Worm (Caenorhabditis elegans) whole organism, young adult: ENCODE data around the gene EEED8.2.

Source experiments
- B0035.1 ChIP-seq: sonication (generic microtip); optimal IDR thresholded peaks from 2 replicates; lab custom pipeline; 2016; ENCODE audit warnings: missing genetic modification characterization, mild to moderate bottlenecking, missing compliant biosample characterization, missing genotype, missing genetic modification reagents
- B0261.1 ChIP-seq: sonication (generic microtip); optimal IDR thresholded peaks from 2 replicates; lab custom pipeline; 2016; ENCODE audit warnings: mild to moderate bottlenecking, missing genetic modification characterization, moderate library complexity, missing compliant biosample characterization
- D2030.7 ChIP-seq: fragments of 200-800 bp; sonication (Bioruptor generic); IDR thresholded peaks from 2 replicates; pipeline ENCODE4 v1.3.6; 2022; ENCODE audit warnings: missing genetic modification reagents, missing genetic modification characterization, missing compliant biosample characterization
- F10E7.11 ChIP-seq: sonication (generic microtip); optimal IDR thresholded peaks from 2 replicates; lab custom pipeline; 2017; ENCODE audit warnings: mild to moderate bottlenecking, missing genetic modification characterization, moderate library complexity, missing compliant biosample characterization
- F33H1.4 ChIP-seq: fragments of 200-800 bp; sonication (Bioruptor generic); IDR thresholded peaks from 2 replicates; pipeline ENCODE4 v1.3.6; 2022; ENCODE audit warnings: missing genetic modification reagents, missing genetic modification characterization, missing compliant biosample characterization
- F49E8.2 ChIP-seq: sonication (generic microtip); optimal IDR thresholded peaks from 3 replicates; lab custom pipeline; 2017; ENCODE audit warnings: missing genetic modification characterization, mild to moderate bottlenecking, missing compliant biosample characterization, antibody characterized with exemption, moderate library complexity; ENCODE audit not compliant: insufficient read depth
- K12H6.12 ChIP-seq: fragments of 200-800 bp; sonication (Bioruptor generic); optimal IDR thresholded peaks from 2 replicates; lab custom pipeline; 2018; ENCODE audit warnings: mild to moderate bottlenecking, missing genetic modification characterization, missing compliant biosample characterization
- Y53G8AR.9 ChIP-seq: fragments of 200-800 bp; sonication (Bioruptor generic); conservative IDR thresholded peaks from 2 replicates; pipeline ENCODE4 v1.3.6; 2022; ENCODE audit warnings: missing genetic modification reagents, missing genetic modification characterization, missing compliant biosample characterization
- Y56A3A.18 ChIP-seq: fragments of 200-800 bp; sonication (Bioruptor generic); IDR thresholded peaks from 2 replicates; pipeline ENCODE4 v1.3.6; 2022; ENCODE audit warnings: missing genetic modification reagents, missing genetic modification characterization, missing compliant biosample characterization
- Y67H2A.10 ChIP-seq: fragments of 200-800 bp; sonication (Bioruptor generic); conservative IDR thresholded peaks from 2 replicates; pipeline ENCODE4 v1.3.6; 2022; ENCODE audit warnings: missing genetic modification reagents, missing genetic modification characterization, missing compliant biosample characterization
- akir-1 ChIP-seq: fragments of 200-800 bp; sonication (Bioruptor generic); optimal IDR thresholded peaks from 2 replicates; lab custom pipeline; 2018; ENCODE audit warnings: mild to moderate bottlenecking, missing genetic modification characterization, moderate library complexity, missing compliant biosample characterization
- aptf-2 ChIP-seq: fragments of 200-800 bp; sonication (Bioruptor generic); conservative IDR thresholded peaks from 2 replicates; pipeline ENCODE4 v1.3.6; 2022; ENCODE audit warnings: missing genetic modification reagents, missing genetic modification characterization, missing compliant biosample characterization
- attf-3 ChIP-seq: fragments of 200-800 bp; sonication (Bioruptor generic); conservative IDR thresholded peaks from 2 replicates; pipeline ENCODE4 v1.3.6; 2022; ENCODE audit warnings: missing genetic modification reagents, missing genetic modification characterization, missing compliant biosample characterization
- attf-5 ChIP-seq: fragments of 200-800 bp; sonication (Bioruptor generic); optimal IDR thresholded peaks from 2 replicates; lab custom pipeline; 2018; ENCODE audit warnings: mild to moderate bottlenecking, missing genetic modification characterization, missing compliant biosample characterization
- bed-2 ChIP-seq: fragments of 200-800 bp; sonication (Bioruptor generic); IDR thresholded peaks from 2 replicates; pipeline ENCODE4 v1.3.6; 2022; ENCODE audit warnings: missing genetic modification reagents, missing genetic modification characterization, missing compliant biosample characterization
- ccch-3 ChIP-seq: fragments of 200-800 bp; sonication (Bioruptor generic); optimal IDR thresholded peaks from 2 replicates; lab custom pipeline; 2018; ENCODE audit warnings: mild to moderate bottlenecking, missing genetic modification characterization, missing compliant biosample characterization
- cebp-1 ChIP-seq, 2 experiments: fragments of 200-800 bp in 1 of 2; sonication (Bioruptor generic) in 1 of 2; sonication (generic microtip) in 1 of 2; IDR thresholded peaks in 1 of 2; optimal IDR thresholded peaks in 1 of 2; 2 replicates each; pipeline versions ENCODE4 v1.3.6 to Lab custom; 2017 to 2022; ENCODE audit warnings: missing compliant biosample characterization in 2 of 2, missing genetic modification characterization in 2 of 2, mild to moderate bottlenecking in 1 of 2, missing genetic modification reagents in 1 of 2, moderate library complexity in 1 of 2
- ceh-100 ChIP-seq: fragments of 200-800 bp; sonication (Bioruptor generic); IDR thresholded peaks from 2 replicates; pipeline ENCODE4 v1.3.6; 2022; ENCODE audit warnings: missing genetic modification reagents, missing genetic modification characterization, missing compliant biosample characterization
- ceh-27 ChIP-seq: fragments of 200-800 bp; sonication (Bioruptor generic); optimal IDR thresholded peaks from 2 replicates; lab custom pipeline; 2018; ENCODE audit warnings: mild to moderate bottlenecking, missing genetic modification characterization, moderate library complexity, missing compliant biosample characterization
- ceh-40 ChIP-seq: fragments of 200-800 bp; sonication (Bioruptor generic); IDR thresholded peaks from 2 replicates; pipeline ENCODE4 v1.3.6; 2022; ENCODE audit warnings: missing genetic modification characterization, missing compliant biosample characterization
- chd-7 ChIP-seq: sonication (generic microtip); optimal IDR thresholded peaks from 2 replicates; lab custom pipeline; 2016; ENCODE audit warnings: mild to moderate bottlenecking, missing genetic modification characterization, moderate library complexity, missing compliant biosample characterization
- dpl-1 ChIP-seq: fragments of 150-350 bp; optimal IDR thresholded peaks from 2 replicates; lab custom pipeline; 2014; ENCODE audit warnings: missing biosample characterization, missing genetic modification reagents, missing genetic modification characterization
- egl-44 ChIP-seq: fragments of 200-800 bp; sonication (Bioruptor generic); IDR thresholded peaks from 2 replicates; pipeline ENCODE4 v1.3.6; 2022; ENCODE audit warnings: missing genetic modification reagents, missing genetic modification characterization, missing compliant biosample characterization
- fkh-3 ChIP-seq: sonication (generic microtip); optimal IDR thresholded peaks from 2 replicates; lab custom pipeline; 2016; ENCODE audit warnings: mild to moderate bottlenecking, missing genetic modification characterization, missing compliant biosample characterization
- hsf-1 ChIP-seq: fragments of 200-800 bp; sonication (Bioruptor generic); IDR thresholded peaks from 2 replicates; pipeline ENCODE4 v1.3.6; 2022; ENCODE audit warnings: missing genetic modification reagents, missing genetic modification characterization, missing compliant biosample characterization
- lin-35 ChIP-seq, 3 experiments: fragments of 150-350 bp in 2 of 3; sonication (generic microtip) in 1 of 3; optimal IDR thresholded peaks; 2 replicates each; lab custom pipeline; 2014 to 2018; ENCODE audit warnings: missing biosample characterization in 3 of 3, missing genetic modification characterization in 3 of 3, missing genetic modification reagents in 3 of 3
- lin-40 ChIP-seq: sonication (generic microtip); optimal IDR thresholded peaks from 2 replicates; lab custom pipeline; 2016; ENCODE audit warnings: missing genetic modification characterization, mild to moderate bottlenecking, missing compliant biosample characterization, missing genotype, missing genetic modification reagents
- lsy-27 ChIP-seq: sonication (generic microtip); optimal IDR thresholded peaks from 2 replicates; lab custom pipeline; 2017; ENCODE audit warnings: missing genetic modification characterization, mild to moderate bottlenecking, missing compliant biosample characterization, antibody characterized with exemption, missing genotype, borderline replicate concordance; ENCODE audit not compliant: insufficient read depth
- madf-3 ChIP-seq: fragments of 200-800 bp; sonication (Bioruptor generic); IDR thresholded peaks from 2 replicates; pipeline ENCODE4 v1.3.6; 2022; ENCODE audit warnings: missing genetic modification reagents, missing genetic modification characterization, missing compliant biosample characterization
- madf-6 ChIP-seq: fragments of 200-800 bp; sonication (Bioruptor generic); IDR thresholded peaks from 2 replicates; pipeline ENCODE4 v1.3.6; 2022; ENCODE audit warnings: missing genetic modification reagents, missing genetic modification characterization, missing compliant biosample characterization
- mxl-1 ChIP-seq: sonication (generic microtip); optimal IDR thresholded peaks from 2 replicates; lab custom pipeline; 2016; ENCODE audit warnings: missing genetic modification characterization, missing compliant biosample characterization
- nfyb-1 ChIP-seq: fragments of 200-800 bp; sonication (Bioruptor generic); IDR thresholded peaks from 2 replicates; pipeline ENCODE4 v1.3.6; 2022; ENCODE audit warnings: missing genetic modification reagents, missing genetic modification characterization, missing compliant biosample characterization
- nhr-120 ChIP-seq: fragments of 200-800 bp; sonication (Bioruptor generic); IDR thresholded peaks from 2 replicates; pipeline ENCODE4 v1.3.6; 2022; ENCODE audit warnings: missing genetic modification characterization, missing compliant biosample characterization
- nhr-179 ChIP-seq: sonication (generic microtip); optimal IDR thresholded peaks from 2 replicates; lab custom pipeline; 2016; ENCODE audit warnings: mild to moderate bottlenecking, missing genetic modification characterization, missing compliant biosample characterization
- nhr-80 ChIP-seq: sonication (generic microtip); optimal IDR thresholded peaks from 2 replicates; lab custom pipeline; 2016; ENCODE audit warnings: missing genetic modification characterization, missing compliant biosample characterization
- pbrm-1 ChIP-seq: fragments of 200-800 bp; sonication (Bioruptor generic); IDR thresholded peaks from 2 replicates; pipeline ENCODE4 v1.3.6; 2022; ENCODE audit warnings: missing genetic modification reagents, missing genetic modification characterization, missing compliant biosample characterization
- rcor-1 ChIP-seq: fragments of 200-800 bp; sonication (Bioruptor generic); IDR thresholded peaks from 2 replicates; pipeline ENCODE4 v1.3.6; 2022; ENCODE audit warnings: missing genetic modification reagents, missing genetic modification characterization, missing compliant biosample characterization
- sdz-38 ChIP-seq: sonication (generic microtip); optimal IDR thresholded peaks from 2 replicates; lab custom pipeline; 2016; ENCODE audit warnings: missing genotype, missing genetic modification characterization, missing compliant biosample characterization
- somi-1 ChIP-seq: fragments of 200-800 bp; sonication (Bioruptor generic); optimal IDR thresholded peaks from 2 replicates; lab custom pipeline; 2018; ENCODE audit warnings: mild to moderate bottlenecking, missing genetic modification characterization, missing compliant biosample characterization
- sptf-2 ChIP-seq: fragments of 200-800 bp; sonication (Bioruptor generic); optimal IDR thresholded peaks from 2 replicates; lab custom pipeline; 2018; ENCODE audit warnings: mild to moderate bottlenecking, missing genetic modification characterization, missing compliant biosample characterization
- tbp1 ChIP-seq: fragments of 200-800 bp; sonication (Bioruptor generic); optimal IDR thresholded peaks from 2 replicates; lab custom pipeline; 2018; ENCODE audit warnings: mild to moderate bottlenecking, missing genetic modification characterization, missing compliant biosample characterization
- unc-62 ChIP-seq: fragments of 150-350 bp; optimal IDR thresholded peaks from 2 replicates; lab custom pipeline; 2014; ENCODE audit warnings: missing biosample characterization, missing genetic modification reagents, missing genetic modification characterization
- xnd-1 ChIP-seq: sonication (generic microtip); optimal IDR thresholded peaks from 2 replicates; lab custom pipeline; 2016; ENCODE audit warnings: missing genotype, missing genetic modification reagents, missing genetic modification characterization, missing compliant biosample characterization
- zfh-2 ChIP-seq: fragments of 200-800 bp; sonication (Bioruptor generic); conservative IDR thresholded peaks from 2 replicates; pipeline ENCODE4 v1.3.6; 2022; ENCODE audit warnings: missing genetic modification reagents, missing genetic modification characterization, missing compliant biosample characterization
- ztf-18 ChIP-seq: sonication (generic microtip); optimal IDR thresholded peaks from 2 replicates; lab custom pipeline; 2016; ENCODE audit warnings: missing genotype, mild to moderate bottlenecking, missing genetic modification characterization, missing compliant biosample characterization
- ztf-22 ChIP-seq: fragments of 200-800 bp; sonication (Bioruptor generic); optimal IDR thresholded peaks from 2 replicates; lab custom pipeline; 2018; ENCODE audit warnings: mild to moderate bottlenecking, missing genetic modification characterization, moderate library complexity, missing compliant biosample characterization
- ztf-28 ChIP-seq: fragments of 200-800 bp; sonication (Bioruptor generic); IDR thresholded peaks from 2 replicates; pipeline ENCODE4 v1.3.6; 2022; ENCODE audit warnings: missing genetic modification reagents, missing genetic modification characterization, missing compliant biosample characterization

Gene EEED8.2

DNA sequence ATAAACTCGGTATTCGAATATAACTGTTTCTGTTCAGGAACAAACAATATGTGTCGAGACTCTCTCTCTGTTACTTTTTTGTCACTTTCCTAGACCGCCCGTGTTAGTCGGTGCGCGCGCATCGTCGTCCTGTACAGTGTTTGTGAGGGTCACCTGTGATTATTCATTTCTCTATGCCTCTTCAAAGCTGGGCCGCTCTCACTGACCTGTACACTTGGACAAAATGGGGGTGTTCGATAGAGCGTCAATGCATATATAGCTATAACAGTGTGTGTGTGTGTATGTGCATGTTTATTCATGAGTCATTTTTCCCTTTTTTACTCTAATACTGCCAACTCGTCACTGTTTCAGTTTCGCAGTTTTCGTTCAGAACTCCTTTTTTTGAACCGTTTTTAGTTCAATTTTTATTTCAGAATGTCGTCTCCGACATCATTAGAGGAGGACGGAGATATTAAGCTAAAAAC, 36.9 kb upstream of the EEED8.2 start, which contains the start of gene pkc-3 (continued):
- peak; percentile 62 for TF ChIP-seq lin-40 (tag; lab: Kevin White, UChicago)
- TF ChIP-seq ztf-18 (tag; lab: Kevin White, UChicago) = peak; percentile 83
- no peak; the same call in 1 of the 2 replicates for TF ChIP-seq attf-3
- TF ChIP-seq mxl-1 (tag; lab: Kevin White, UChicago) = no peak
- peak; percentile 30; the same call in 1 of the 2 replicates for TF ChIP-seq egl-44 (GFP tag; lab: Robert Waterston, UW)
- TF ChIP-seq zfh-2 (GFP tag; lab: Robert Waterston, UW) = peak; percentile 40; the same call in 1 of the 2 replicates
- TF ChIP-seq F49E8.2 (tag; lab: Kevin White, UChicago) = peak; percentile 28
- TF ChIP-seq Y56A3A.18 (GFP tag; lab: Robert Waterston, UW) = peak; percentile 84; the same call in 1 of the 2 replicates
- TF ChIP-seq madf-3 (GFP tag; lab: Robert Waterston, UW) = peak; percentile 72
- TF ChIP-seq ztf-22 (GFP tag; lab: Kevin White, UChicago) = peak; percentile 34
- peak; percentile 39; the same call in 1 of the 2 replicates for TF ChIP-seq rcor-1
- TF ChIP-seq madf-6 = peak; percentile 70; the same call in 1 of the 2 replicates
- peak; percentile 29; the same call in 1 of the 2 replicates for TF ChIP-seq F33H1.4 (GFP tag; lab: Robert Waterston, UW)
- TF ChIP-seq ztf-28 = no peak
- no peak for TF ChIP-seq dpl-1
- no peak for TF ChIP-seq akir-1 (GFP tag; lab: Kevin White, UChicago)
- no peak for TF ChIP-seq ccch-3 (GFP tag; lab: Kevin White, UChicago)
- TF ChIP-seq B0035.1 = peak; percentile 28
- TF ChIP-seq sdz-38 (tag; lab: Kevin White, UChicago) = no peak
- TF ChIP-seq xnd-1 (tag; lab: Kevin White, UChicago) = peak; percentile 32
- TF ChIP-seq ceh-100 (GFP tag; lab: Robert Waterston, UW) = peak; percentile 23; the same call in 1 of the 2 replicates
- TF ChIP-seq cebp-1 (GFP tag; IDR thresholded peaks at IDR 0.05; lab: Robert Waterston, UW) = no peak
- peak; percentile 65 for TF ChIP-seq cebp-1 (tag; optimal IDR thresholded peaks at IDR 0.05; lab: Kevin White, UChicago)
- TF ChIP-seq sptf-2 (GFP tag; lab: Kevin White, UChicago) = no peak
- peak; percentile 82 for TF ChIP-seq chd-7 (tag; lab: Kevin White, UChicago)
- no peak for TF ChIP-seq Y67H2A.10 (GFP tag; lab: Robert Waterston, UW)
- TF ChIP-seq bed-2 = no peak
- TF ChIP-seq unc-62 = no peak
- 0 out of 2 replicates have a peak, but pooled peaks have one; percentile 10 for TF ChIP-seq ceh-40
- peak; percentile 25; the same call in 1 of the 2 replicates for TF ChIP-seq D2030.7 (GFP tag; lab: Robert Waterston, UW)
- TF ChIP-seq hsf-1 = peak; percentile 75
- peak; percentile 65 for TF ChIP-seq ceh-27 (GFP tag; lab: Kevin White, UChicago)
- peak in 1 of 3 experiments; percentile 47 for TF ChIP-seq lin-35 (GFP tag; optimal IDR thresholded peaks at IDR 0.05; lab: Kevin White, UChicago)
- peak; percentile 87 for TF ChIP-seq attf-5 (GFP tag; lab: Kevin White, UChicago)
- peak; percentile 86 for TF ChIP-seq Y53G8AR.9 (GFP tag; lab: Robert Waterston, UW)
- no peak for TF ChIP-seq fkh-3 (tag; lab: Kevin White, UChicago)
- peak; percentile 60 for TF ChIP-seq tbp1
- TF ChIP-seq nhr-179 (tag; lab: Kevin White, UChicago) = no peak
- peak; percentile 72 for TF ChIP-seq nfyb-1 (GFP tag; lab: Robert Waterston, UW)
- peak; percentile 58 for TF ChIP-seq pbrm-1 (GFP tag; lab: Robert Waterston, UW)
- no peak for TF ChIP-seq aptf-2 (GFP tag; lab: Robert Waterston, UW)
- no peak for TF ChIP-seq somi-1 (GFP tag; lab: Kevin White, UChicago)
- TF ChIP-seq B0261.1 = no peak
- TF ChIP-seq K12H6.12 (tag; lab: Kevin White, UChicago) = peak; percentile 40
- TF ChIP-seq nhr-80 (tag; lab: Kevin White, UChicago) = peak; percentile 97
- TF ChIP-seq F10E7.11 (tag; lab: Kevin White, UChicago) = no peak
- TF ChIP-seq nhr-120 (GFP tag; lab: Robert Waterston, UW) = no peak
- no peak for TF ChIP-seq lsy-27 (tag; lab: Kevin White, UChicago)
